Worm (Caenorhabditis elegans) whole organism, midembryonic: ENCODE results near the gene H29C22.1.

Experiments used
- T22C8.4 ChIP-seq: fragments of 200-800 bp; sonication (Bioruptor generic); IDR thresholded peaks from 2 replicates; pipeline ENCODE4 v1.3.6; 2022; ENCODE audit warnings: missing genetic modification characterization, missing compliant biosample characterization
- cog-1 ChIP-seq: sonication (generic microtip); optimal IDR thresholded peaks from 2 replicates; lab custom pipeline; 2016; ENCODE audit warnings: missing genetic modification characterization, missing compliant biosample characterization
- flt-1 ChIP-seq: fragments of 200-800 bp; sonication (Bioruptor generic); IDR thresholded peaks from 2 replicates; pipeline ENCODE4 v1.3.6; 2022; ENCODE audit warnings: missing genetic modification characterization, missing compliant biosample characterization
- klf-2 ChIP-seq: fragments of 200-800 bp; sonication (Bioruptor generic); conservative IDR thresholded peaks from 2 replicates; pipeline ENCODE4 v1.3.6; 2022; ENCODE audit warnings: missing genetic modification reagents, missing genetic modification characterization, missing compliant biosample characterization
- med-1 ChIP-seq: sonication (generic microtip); optimal IDR thresholded peaks from 2 replicates; lab custom pipeline; 2017; ENCODE audit warnings: missing genetic modification characterization, mild to moderate bottlenecking, missing compliant biosample characterization, antibody characterized with exemption, missing genetic modification reagents; ENCODE audit not compliant: insufficient read depth
- ref-1 ChIP-seq: fragments of 200-800 bp; sonication (Bioruptor generic); conservative IDR thresholded peaks from 2 replicates; pipeline ENCODE4 v1.3.6; 2022; ENCODE audit warnings: missing genetic modification reagents, missing genetic modification characterization, missing compliant biosample characterization
- tab-1 ChIP-seq: fragments of 200-800 bp; sonication (Bioruptor generic); IDR thresholded peaks from 2 replicates; pipeline ENCODE4 v1.3.6; 2022; ENCODE audit warnings: missing genetic modification characterization, missing compliant biosample characterization
- ztf-23 ChIP-seq: fragments of 200-800 bp; sonication (Bioruptor generic); IDR thresholded peaks from 2 replicates; pipeline ENCODE4 v1.3.6; 2022; ENCODE audit warnings: missing genetic modification reagents, missing genetic modification characterization, missing compliant biosample characterization
- ztf-29 ChIP-seq: fragments of 200-800 bp; sonication (Bioruptor generic); IDR thresholded peaks from 2 replicates; pipeline ENCODE4 v1.3.6; 2022; ENCODE audit warnings: missing genetic modification reagents, missing genetic modification characterization, missing compliant biosample characterization

The H29C22.1 gene

ce11 chrX:9303422-9303821, 7.7 kb downstream of the H29C22.1 start, which contains the start of gene tmc-2:
TSS of gene tmc-2 (plus strand) at chrX:9303722.
- TF ChIP-seq ztf-23 (GFP tag; lab: Robert Waterston, UW) (no peak), med-1 (GFP tag; lab: Kevin White, UChicago) (no peak), ztf-29 (GFP tag; lab: Robert Waterston, UW) (no peak), klf-2 (GFP tag; lab: Robert Waterston, UW) (no peak), cog-1 (no peak), flt-1 (GFP tag; lab: Robert Waterston, UW) (no peak), ref-1 (no peak), T22C8.4 (GFP tag; lab: Robert Waterston, UW) (no peak), tab-1 (GFP tag; lab: Robert Waterston, UW) (no peak)

ce11 chrX:9302763-9303162, 8.4 kb downstream of the H29C22.1 start:
- TF ChIP-seq ref-1, result no peak
- TF ChIP-seq ztf-29 (GFP tag; lab: Robert Waterston, UW), result no peak
- TF ChIP-seq cog-1, result no peak
- TF ChIP-seq ztf-23 (GFP tag; lab: Robert Waterston, UW), result no peak
- no peak for TF ChIP-seq tab-1 (GFP tag; lab: Robert Waterston, UW)
- TF ChIP-seq med-1 (GFP tag; lab: Kevin White, UChicago), result no peak
- no peak for TF ChIP-seq T22C8.4 (GFP tag; lab: Robert Waterston, UW)
- no peak for TF ChIP-seq flt-1 (GFP tag; lab: Robert Waterston, UW)
- no peak for TF ChIP-seq klf-2 (GFP tag; lab: Robert Waterston, UW)

- TF ChIP-seq tab-1 (GFP tag; lab: Robert Waterston, UW), result no peak
- TF ChIP-seq flt-1 (GFP tag; lab: Robert Waterston, UW), result no peak
- TF ChIP-seq ztf-23 (GFP tag; lab: Robert Waterston, UW), result no peak
- no peak for TF ChIP-seq ztf-29 (GFP tag; lab: Robert Waterston, UW)
- no peak for TF ChIP-seq klf-2 (GFP tag; lab: Robert Waterston, UW)
- TF ChIP-seq cog-1, result no peak
- TF ChIP-seq ref-1, result no peak
- no peak for TF ChIP-seq med-1 (GFP tag; lab: Kevin White, UChicago)
- TF ChIP-seq T22C8.4 (GFP tag; lab: Robert Waterston, UW), result no peak
These were observed 10.7 kb downstream of the H29C22.1 start for ce11 chrX:9300379-9300778.

DNA sequence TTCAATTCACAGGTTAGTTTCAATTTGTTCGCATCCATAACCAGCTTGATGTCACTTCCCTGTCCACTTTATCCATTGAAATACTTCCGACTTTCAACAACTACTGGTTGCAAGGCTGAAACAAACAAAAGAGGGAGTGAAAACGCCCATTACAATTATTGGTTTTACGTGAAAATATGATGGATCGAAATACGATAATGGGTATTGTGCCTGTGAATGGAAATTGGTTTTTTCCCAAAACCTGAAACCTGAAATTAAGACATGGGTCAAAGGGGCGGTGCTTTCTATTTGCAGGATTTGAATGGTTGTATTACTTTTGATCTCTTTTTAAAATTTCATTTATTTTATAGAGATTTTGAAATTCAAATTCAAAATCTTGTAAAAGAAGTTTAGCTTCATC, 12.3 kb downstream of the H29C22.1 start, which contains the start of gene B0416.2:
Gene B0416.2, plus strand, starts transcription at position 301 of the 400 bp plus-strand sequence.
- no peak for TF ChIP-seq klf-2 (GFP tag; lab: Robert Waterston, UW)
- TF ChIP-seq ztf-23 (GFP tag; lab: Robert Waterston, UW), result no peak
- TF ChIP-seq ref-1, result no peak
- TF ChIP-seq T22C8.4 (GFP tag; lab: Robert Waterston, UW), result no peak

DNA sequence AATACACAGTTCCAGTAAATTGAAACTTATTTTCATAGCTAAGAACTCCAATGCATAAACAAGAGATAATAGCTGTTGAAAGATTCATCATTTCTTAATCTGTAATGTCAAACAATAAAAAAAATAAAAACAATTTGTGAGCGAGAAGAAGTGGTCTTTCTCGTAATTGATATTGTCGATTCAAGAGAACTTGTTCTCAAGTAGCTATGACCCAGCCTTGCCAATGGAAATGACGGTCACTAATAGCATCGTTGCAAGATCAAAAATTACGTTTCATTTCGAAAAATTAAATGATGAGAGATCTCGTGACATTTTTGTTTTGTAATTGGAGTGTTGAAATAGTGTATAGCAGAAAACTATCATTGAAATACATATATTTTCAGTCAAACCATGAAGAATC, 13.3 kb downstream of the H29C22.1 start, which contains the start of gene B0416.7:
Gene B0416.7, minus strand, starts transcription at position 101 of the 400 bp plus-strand sequence.
- TF ChIP-seq med-1 (GFP tag; lab: Kevin White, UChicago) (no peak), klf-2 (GFP tag; lab: Robert Waterston, UW) (no peak), ztf-23 (GFP tag; lab: Robert Waterston, UW) (no peak), ztf-29 (GFP tag; lab: Robert Waterston, UW) (no peak), cog-1 (no peak), tab-1 (GFP tag; lab: Robert Waterston, UW) (no peak), flt-1 (GFP tag; lab: Robert Waterston, UW) (no peak), ref-1 (no peak), T22C8.4 (GFP tag; lab: Robert Waterston, UW) (no peak)

DNA sequence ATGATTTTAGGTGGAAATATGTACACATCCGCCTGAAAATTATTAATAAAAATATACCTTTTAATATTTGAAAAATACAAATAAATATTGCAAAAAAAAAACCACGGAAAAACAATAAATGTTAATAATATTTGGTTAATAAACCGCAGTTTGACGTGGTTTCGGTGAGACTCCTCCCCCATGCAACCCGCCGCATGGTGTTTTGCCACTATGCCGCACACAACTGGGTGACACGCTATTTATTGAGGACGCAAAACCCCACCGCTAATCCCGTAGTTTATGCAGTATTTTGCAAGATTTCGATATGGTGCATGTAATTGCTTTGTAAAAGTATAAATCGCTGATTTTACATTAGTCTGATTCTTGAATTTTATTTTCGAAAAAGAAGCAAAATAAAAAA, 14.5 kb downstream of the H29C22.1 start, which contains the start of gene gly-13:
Gene gly-13, minus strand, starts transcription at position 32 of the 400 bp plus-strand sequence.
- TF ChIP-seq med-1 (GFP tag; lab: Kevin White, UChicago), result peak; percentile 87
- peak; percentile 70; the same call in 1 of the 2 replicates for TF ChIP-seq klf-2 (GFP tag; lab: Robert Waterston, UW)
- peak; percentile 86 for TF ChIP-seq ztf-23 (GFP tag; lab: Robert Waterston, UW)
- peak; percentile 72 for TF ChIP-seq cog-1
- TF ChIP-seq ref-1, result 0 out of 2 replicates have a peak, but pooled peaks have one; percentile 36
- peak; percentile 87 for TF ChIP-seq flt-1 (GFP tag; lab: Robert Waterston, UW)
- no peak for TF ChIP-seq ztf-29 (GFP tag; lab: Robert Waterston, UW)
- no peak; the same call in 1 of the 2 replicates for TF ChIP-seq T22C8.4 (GFP tag; lab: Robert Waterston, UW)
- TF ChIP-seq tab-1 (GFP tag; lab: Robert Waterston, UW), result peak; percentile 82; the same call in 1 of the 2 replicates

DNA sequence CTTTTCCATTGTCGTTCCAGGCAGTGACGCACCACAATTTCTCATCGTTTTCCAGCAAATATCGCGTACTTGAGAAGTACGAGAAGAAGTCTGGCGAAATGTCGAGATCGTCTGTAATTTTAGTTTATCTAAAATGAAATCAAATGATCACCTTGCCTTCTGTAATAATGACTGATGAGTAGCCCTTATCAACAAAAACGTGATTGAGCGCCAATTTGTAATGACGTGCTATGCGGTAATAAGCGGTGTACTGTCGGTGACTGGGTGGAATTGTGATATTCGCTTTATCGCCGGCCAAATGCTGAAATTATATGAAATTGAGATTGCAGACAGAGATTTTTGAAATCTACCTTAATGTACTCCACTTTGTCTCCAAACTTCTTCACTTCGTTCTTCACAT, 15.7 kb downstream of the H29C22.1 start:
- TF ChIP-seq klf-2 (GFP tag; lab: Robert Waterston, UW) (no peak), cog-1 (no peak), tab-1 (GFP tag; lab: Robert Waterston, UW) (no peak), ref-1 (no peak), T22C8.4 (GFP tag; lab: Robert Waterston, UW) (no peak), med-1 (GFP tag; lab: Kevin White, UChicago) (no peak), flt-1 (GFP tag; lab: Robert Waterston, UW) (no peak), ztf-29 (GFP tag; lab: Robert Waterston, UW) (no peak), ztf-23 (GFP tag; lab: Robert Waterston, UW) (no peak)

DNA sequence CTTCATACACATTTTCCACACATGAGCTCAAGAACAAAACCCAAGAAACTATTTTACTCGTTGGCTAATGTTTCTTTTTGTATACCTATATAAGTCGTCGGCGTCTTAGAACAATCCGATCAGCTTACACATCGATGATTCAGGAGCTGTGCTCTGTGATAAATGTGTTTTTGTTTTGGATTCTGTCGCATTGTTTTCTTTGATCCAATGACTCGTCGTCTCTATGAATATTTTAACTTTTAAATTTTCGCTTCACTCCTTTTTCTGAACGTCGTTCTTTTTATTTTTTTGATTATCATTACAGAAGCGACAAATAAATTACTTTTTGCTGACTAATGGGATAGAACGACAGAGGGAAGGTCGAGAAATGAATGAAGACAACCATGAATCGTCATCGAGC, 19.8 kb downstream of the H29C22.1 start, which contains the start of gene B0416.3:
Gene B0416.3, plus strand, starts transcription at position 301 of the 400 bp plus-strand sequence.
- TF ChIP-seq tab-1 (GFP tag; lab: Robert Waterston, UW) (no peak), ztf-29 (GFP tag; lab: Robert Waterston, UW) (no peak), T22C8.4 (GFP tag; lab: Robert Waterston, UW) (no peak), med-1 (GFP tag; lab: Kevin White, UChicago) (no peak), klf-2 (GFP tag; lab: Robert Waterston, UW) (no peak), ref-1 (no peak), cog-1 (no peak), ztf-23 (GFP tag; lab: Robert Waterston, UW) (no peak), flt-1 (GFP tag; lab: Robert Waterston, UW) (no peak)

DNA sequence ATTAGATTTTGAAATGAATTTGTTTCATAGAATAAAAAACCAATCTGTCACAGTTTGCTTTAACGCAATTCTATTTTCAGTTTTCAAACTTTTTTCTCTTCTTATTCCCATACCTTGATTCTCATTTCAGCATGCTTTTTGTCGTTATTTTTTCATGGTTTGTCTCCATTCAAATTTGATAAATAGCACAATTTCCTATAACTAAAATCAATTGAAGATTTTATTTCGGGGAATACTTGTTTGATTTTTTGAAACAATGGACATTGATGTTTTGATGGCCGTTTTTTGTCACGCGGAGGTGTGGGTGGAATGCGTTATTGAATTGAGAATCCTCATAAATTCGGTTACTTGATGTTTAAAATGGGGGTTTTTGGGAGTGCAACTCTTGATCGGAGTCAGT, 28.1 kb downstream of the H29C22.1 start, which contains the start of gene B0416.11:
Gene B0416.11, minus strand, starts transcription at position 101 of the 400 bp plus-strand sequence.
- TF ChIP-seq med-1 (GFP tag; lab: Kevin White, UChicago) (no peak), ref-1 (no peak), ztf-23 (GFP tag; lab: Robert Waterston, UW) (no peak), T22C8.4 (GFP tag; lab: Robert Waterston, UW) (no peak), ztf-29 (GFP tag; lab: Robert Waterston, UW) (no peak), klf-2 (GFP tag; lab: Robert Waterston, UW) (no peak), cog-1 (no peak), tab-1 (GFP tag; lab: Robert Waterston, UW) (no peak), flt-1 (GFP tag; lab: Robert Waterston, UW) (no peak)
